Fruit fly (Drosophila melanogaster) whole organism, pupa: ENCODE results near the gene CG9368.

Experiments
- CG13204 ChIP-seq: fragments of 200-800 bp; sonication (Bioruptor generic); optimal IDR thresholded peaks from 2 replicates; lab custom pipeline; 2018; ENCODE audit warnings: missing biosample characterization, mild to moderate bottlenecking, missing genetic modification characterization, moderate library complexity
- CG15710 ChIP-seq: fragments of 200-800 bp; sonication (Bioruptor generic); optimal IDR thresholded peaks from 2 replicates; lab custom pipeline; 2018; ENCODE audit warnings: missing biosample characterization, mild to moderate bottlenecking, missing genetic modification characterization, moderate library complexity
- CG17806 ChIP-seq: fragments of 200-800 bp; sonication (Bioruptor generic); optimal IDR thresholded peaks from 2 replicates; lab custom pipeline; 2018; ENCODE audit warnings: missing biosample characterization, mild to moderate bottlenecking, missing genetic modification characterization, moderate library complexity
- CG34367 ChIP-seq: fragments of 200-800 bp; sonication (Bioruptor generic); optimal IDR thresholded peaks from 2 replicates; lab custom pipeline; 2018; ENCODE audit warnings: missing biosample characterization, mild to moderate bottlenecking, missing genetic modification characterization
- CG8159 ChIP-seq: fragments of 200-800 bp; sonication (Bioruptor generic); optimal IDR thresholded peaks from 3 replicates; lab custom pipeline; 2018; ENCODE audit warnings: missing biosample characterization, mild to moderate bottlenecking, missing genetic modification characterization, moderate library complexity
- CG9948 ChIP-seq: fragments of 200-800 bp; sonication (Bioruptor generic); optimal IDR thresholded peaks from 2 replicates; lab custom pipeline; 2018; ENCODE audit warnings: missing biosample characterization, mild to moderate bottlenecking, missing genetic modification characterization, moderate library complexity
- D1 ChIP-seq: fragments of 200-800 bp; sonication (Bioruptor generic); optimal IDR thresholded peaks from 2 replicates; lab custom pipeline; 2018; ENCODE audit warnings: missing biosample characterization, mild to moderate bottlenecking, missing genetic modification characterization, moderate library complexity
- EcR ChIP-seq: fragments of 200-800 bp; sonication (Bioruptor generic); optimal IDR thresholded peaks from 3 replicates; lab custom pipeline; 2019; ENCODE audit warnings: missing biosample characterization, missing genetic modification characterization, mild to moderate bottlenecking, moderate library complexity, missing genetic modification reagents
- Ets98B ChIP-seq: fragments of 200-800 bp; sonication (Bioruptor generic); IDR thresholded peaks from 2 replicates; pipeline ENCODE4 v1.3.6; 2022; ENCODE audit warnings: missing biosample characterization, missing genetic modification characterization
- Pif1B ChIP-seq: fragments of 200-800 bp; sonication (Bioruptor generic); optimal IDR thresholded peaks from 3 replicates; lab custom pipeline; 2016; ENCODE audit warnings: missing biosample characterization, missing genetic modification characterization
- Snoo ChIP-seq: fragments of 200-800 bp; sonication (Bioruptor generic); optimal IDR thresholded peaks from 3 replicates; lab custom pipeline; 2017; ENCODE audit warnings: missing biosample characterization, mild to moderate bottlenecking, missing genetic modification characterization, inconsistent platforms
- fd96Ca ChIP-seq: fragments of 200-800 bp; sonication (Bioruptor generic); IDR thresholded peaks from 3 replicates; pipeline ENCODE4 v1.3.6; 2022; ENCODE audit warnings: missing biosample characterization, missing genetic modification characterization
- gl ChIP-seq: fragments of 200-800 bp; sonication (Bioruptor generic); optimal IDR thresholded peaks from 2 replicates; lab custom pipeline; 2018; ENCODE audit warnings: missing biosample characterization, mild to moderate bottlenecking, missing genetic modification characterization
- rn ChIP-seq: fragments of 200-800 bp; sonication (Bioruptor generic); IDR thresholded peaks from 2 replicates; pipeline ENCODE4 v1.3.6; 2022; ENCODE audit warnings: missing biosample characterization, missing genetic modification characterization

dm6 chr3L:19569407-19569806, 32.0 kb upstream of the CG9368 start:
- TF ChIP-seq Snoo (no peak), Pif1B (GFP tag; lab: Kevin White, UChicago) (no peak), EcR (GFP tag; lab: Kevin White, UChicago) (no peak), CG9948 (no peak), gl (tag; lab: Kevin White, UChicago) (no peak), fd96Ca (GFP tag; lab: Robert Waterston, UW) (no peak), CG17806 (tag; lab: Kevin White, UChicago) (no peak), CG13204 (GFP tag; lab: Kevin White, UChicago) (no peak), rn (no peak), CG34367 (tag; lab: Kevin White, UChicago) (no peak), D1 (tag; lab: Kevin White, UChicago) (no peak), Ets98B (GFP tag; lab: Robert Waterston, UW) (no peak), CG15710 (tag; lab: Kevin White, UChicago) (no peak), CG8159 (tag; lab: Kevin White, UChicago) (no peak)
